2 fruit fly cellular contexts compared by ENCODE assay signal in genomic region chr3R:25782855-25783424, dm6.
TF ChIP-seq lines count a peak whose summit lies in the region.

No protein-coding gene starts in this region.

- no peak for TF ChIP-seq CTCF in whole organism, embryonic (GFP tag; optimal IDR thresholded peaks at IDR 0.05; lab: Kevin White, UChicago)

TF ChIP-seq in whole organism, embryonic, 481 proteins besides CTCF, POLR2A, EP300 and RAD21:
- TF ChIP-seq amos (GFP tag; IDR thresholded peaks at IDR 0.05; lab: Robert Waterston, UW; ENCODE audit: partially characterized antibody) (peak; percentile 16; the same call in 1 of the 2 replicates), HLH3B (GFP tag; IDR thresholded peaks at IDR 0.05; lab: Robert Waterston, UW) (no peak), abd-A (tag; optimal IDR thresholded peaks at IDR 0.05; lab: Kevin White, UChicago) (peak; percentile 15), z (GFP tag; IDR thresholded peaks at IDR 0.05; lab: Robert Waterston, UW) (peak; percentile 90), Stat92E (GFP tag; optimal IDR thresholded peaks at IDR 0.05; lab: Kevin White, UChicago) (no peak), zen2 (GFP tag; IDR thresholded peaks at IDR 0.05; lab: Robert Waterston, UW; ENCODE audit: partially characterized antibody) (no peak), CG3163 (GFP tag; optimal IDR thresholded peaks at IDR 0.05; lab: Kevin White, UChicago) (peak; percentile 65), seq (GFP tag; IDR thresholded peaks at IDR 0.05; lab: Robert Waterston, UW) (no peak), CG18476 (GFP tag; optimal IDR thresholded peaks at IDR 0.05; lab: Kevin White, UChicago) (no peak), CG33557 (GFP tag; optimal IDR thresholded peaks at IDR 0.05; lab: Kevin White, UChicago) (no peak), Trl (optimal IDR thresholded peaks at IDR 0.05; lab: Kevin White, UChicago) (peak; percentile 45 to 88), Trl (GFP tag; optimal IDR thresholded peaks at IDR 0.05; lab: Kevin White, UChicago) (no peak), nmo (GFP tag; optimal IDR thresholded peaks at IDR 0.05; lab: Kevin White, UChicago) (no peak), NC2β (GFP tag; optimal IDR thresholded peaks at IDR 0.05; lab: Kevin White, UChicago) (no peak), CG11723 (GFP tag; optimal IDR thresholded peaks at IDR 0.05; lab: Kevin White, UChicago) (no peak), CG17328 (GFP tag; IDR thresholded peaks at IDR 0.05; lab: Robert Waterston, UW) (no peak), CG7372 (GFP tag; IDR thresholded peaks at IDR 0.05; lab: Robert Waterston, UW) (no peak), fd96Cb (tag; optimal IDR thresholded peaks at IDR 0.05; lab: Kevin White, UChicago) (no peak), CG8359 (GFP tag; optimal IDR thresholded peaks at IDR 0.05; lab: Kevin White, UChicago; ENCODE audit: borderline replicate concordance) (no peak), Ets65A (GFP tag; lab: Kevin White, UChicago) (peak; percentile 30), Bgb (GFP tag; IDR thresholded peaks at IDR 0.05; lab: Robert Waterston, UW; ENCODE audit: partially characterized antibody) (no peak), bowl (GFP tag; IDR thresholded peaks at IDR 0.05; lab: Robert Waterston, UW) (no peak), ken (GFP tag; IDR thresholded peaks at IDR 0.05; lab: Robert Waterston, UW) (no peak)

TF ChIP-seq in whole organism, wandering third instar larva, 38 proteins besides CTCF, POLR2A, EP300 and RAD21:
- TF ChIP-seq Dif (GFP tag; optimal IDR thresholded peaks at IDR 0.05; lab: Kevin White, UChicago; ENCODE audit: partially characterized antibody): peak; percentile 63
- peak in 1 of 2 experiments; percentile 1 for TF ChIP-seq dl (GFP tag; optimal IDR thresholded peaks at IDR 0.05; lab: Kevin White, UChicago; ENCODE audit: insufficient read depth in 1 of 2, partially characterized antibody in 2 of 2)
- no peak for TF ChIP-seq rgr (GFP tag; optimal IDR thresholded peaks at IDR 0.05; lab: Kevin White, UChicago)
